Fruit fly (Drosophila melanogaster) whole organism, prepupa: ENCODE measurements around the gene CG16964.

Source experiments
- CG16779 ChIP-seq: fragments of 200-800 bp; sonication (Bioruptor generic); optimal IDR thresholded peaks from 3 replicates; lab custom pipeline; 2017; ENCODE audit warnings: missing biosample characterization, mild to moderate bottlenecking, missing genetic modification characterization
- CG8119 ChIP-seq: fragments of 200-800 bp; sonication (Bioruptor generic); IDR thresholded peaks from 3 replicates; pipeline ENCODE4 v1.3.6; 2022; ENCODE audit warnings: missing biosample characterization, missing genetic modification characterization
- Eip78C ChIP-seq: fragments of 200-800 bp; sonication (Bioruptor generic); peaks from one replicate; lab custom pipeline; 2016; ENCODE audit warnings: missing biosample characterization, missing genetic modification characterization
- Hr39 ChIP-seq: fragments of 200-800 bp; sonication (Bioruptor generic); optimal IDR thresholded peaks from 2 replicates; lab custom pipeline; 2016; ENCODE audit warnings: missing biosample characterization, missing genetic modification characterization
- OdsH ChIP-seq: fragments of 200-800 bp; sonication (Bioruptor generic); optimal IDR thresholded peaks from 3 replicates; lab custom pipeline; 2016; ENCODE audit warnings: missing biosample characterization, missing genetic modification characterization
- Sox102F ChIP-seq: fragments of 200-800 bp; sonication (Bioruptor generic); optimal IDR thresholded peaks from 2 replicates; lab custom pipeline; 2016; ENCODE audit warnings: missing biosample characterization, mild to moderate bottlenecking, missing genetic modification characterization
- Sox15 ChIP-seq: fragments of 200-800 bp; sonication (Bioruptor generic); optimal IDR thresholded peaks from 3 replicates; lab custom pipeline; 2016; ENCODE audit warnings: missing biosample characterization, missing genetic modification characterization
- lz ChIP-seq: fragments of 200-800 bp; sonication (Bioruptor generic); optimal IDR thresholded peaks from 3 replicates; lab custom pipeline; 2016; ENCODE audit warnings: missing biosample characterization, missing genetic modification characterization
- spab ChIP-seq: fragments of 200-800 bp; sonication (Bioruptor generic); optimal IDR thresholded peaks from 2 replicates; lab custom pipeline; 2017; ENCODE audit warnings: missing biosample characterization, mild to moderate bottlenecking, missing genetic modification characterization, missing genetic modification reagents

dm6 chr2L:11973145-11973738, 25.5 kb downstream of the CG16964 start:
- TF ChIP-seq CG8119 (GFP tag; lab: Robert Waterston, UW) (no peak), Hr39 (GFP tag; lab: Kevin White, UChicago) (no peak), CG16779 (tag; lab: Kevin White, UChicago) (no peak), lz (GFP tag; lab: Kevin White, UChicago) (no peak), OdsH (GFP tag; lab: Kevin White, UChicago) (no peak), spab (GFP tag; lab: Kevin White, UChicago) (no peak), Sox15 (GFP tag; lab: Kevin White, UChicago) (no peak), Sox102F (GFP tag; lab: Kevin White, UChicago) (no peak), Eip78C (GFP tag; lab: Kevin White, UChicago) (no peak)
